Fruit fly (Drosophila melanogaster): ENCODE results near the gene CG12499.

Gene CG12499

dm6 chr3R:22400246-22400645, 46.1 kb downstream of the CG12499 start (continued):
- TF ChIP-seq Sox100B (GFP tag; optimal IDR thresholded peaks at IDR 0.05) (no peak), CG31224 (GFP tag; IDR thresholded peaks at IDR 0.05) (peak; percentile 42; the same call in 1 of the 2 replicates), CG7786 (GFP tag; optimal IDR thresholded peaks at IDR 0.05) (no peak), CG8944 (GFP tag; optimal IDR thresholded peaks at IDR 0.05) (no peak), CG1603 (tag; optimal IDR thresholded peaks at IDR 0.05) (no peak), CG4328 (GFP tag; optimal IDR thresholded peaks at IDR 0.05) (no peak), gt (GFP tag; IDR thresholded peaks at IDR 0.05) (no peak), sens (GFP tag) (peak; percentile 65), Bdp1 (GFP tag; optimal IDR thresholded peaks at IDR 0.05) (no peak), CG6765 (GFP tag; optimal IDR thresholded peaks at IDR 0.05) (no peak), Gug (GFP tag; IDR thresholded peaks at IDR 0.05) (peak; percentile 16; the same call in 1 of the 4 replicates), CG30403 (GFP tag; optimal IDR thresholded peaks at IDR 0.05) (peak; percentile 3), Dref (GFP tag; IDR thresholded peaks at IDR 0.05) (no peak), mirr (GFP tag; optimal IDR thresholded peaks at IDR 0.05) (no peak), CG13123 (GFP tag; optimal IDR thresholded peaks at IDR 0.05) (no peak), CG8924 (tag; optimal IDR thresholded peaks at IDR 0.05) (peak; percentile 19), CG4360 (GFP tag; IDR thresholded peaks at IDR 0.05) (no peak), CG2889 (GFP tag; IDR thresholded peaks at IDR 0.05) (0 out of 3 replicates have a peak, but pooled peaks have one; percentile 8), gem (tag; optimal IDR thresholded peaks at IDR 0.05) (no peak), CG13775 (GFP tag; optimal IDR thresholded peaks at IDR 0.05) (peak; percentile 14), dpn (GFP tag; optimal IDR thresholded peaks at IDR 0.05) (peak in 1 of 2 experiments; percentile 3), CG11093 (GFP tag; IDR thresholded peaks at IDR 0.05) (no peak), tna (GFP tag; IDR thresholded peaks at IDR 0.05; ENCODE audit: partially characterized antibody) (no peak), cwo (GFP tag; optimal IDR thresholded peaks at IDR 0.05) (peak; percentile 25), otp (GFP tag; IDR thresholded peaks at IDR 0.05) (no peak), CG2120 (GFP tag; optimal IDR thresholded peaks at IDR 0.05) (peak; percentile 61), Med (GFP tag) (peak; percentile 52), CG10959 (GFP tag; IDR thresholded peaks at IDR 0.05) (peak; percentile 17; the same call in 1 of the 2 replicates), CG15696 (tag; optimal IDR thresholded peaks at IDR 0.05) (no peak), maf-S (GFP tag; optimal IDR thresholded peaks at IDR 0.05) (no peak), ci (GFP tag; IDR thresholded peaks at IDR 0.05) (no peak), CG7839 (tag; optimal IDR thresholded peaks at IDR 0.05) (no peak), CG32532 (GFP tag; IDR thresholded peaks at IDR 0.05) (peak; percentile 75), CG8281 (tag; optimal IDR thresholded peaks at IDR 0.05) (no peak), dmrt11E (tag; optimal IDR thresholded peaks at IDR 0.05) (no peak), nerfin-2 (GFP tag; IDR thresholded peaks at IDR 0.05; ENCODE audit: partially characterized antibody) (no peak), CG17829 (tag; optimal IDR thresholded peaks at IDR 0.05) (peak; percentile 6), cg (GFP tag; optimal IDR thresholded peaks at IDR 0.05) (no peak), CG5180 (GFP tag; optimal IDR thresholded peaks at IDR 0.05) (no peak), dati (GFP tag; IDR thresholded peaks at IDR 0.05) (no peak), BEAF-32 (GFP tag; optimal IDR thresholded peaks at IDR 0.05) (no peak), ranshi (GFP tag; IDR thresholded peaks at IDR 0.05) (peak; percentile 54; the same call in 1 of the 2 replicates), CG2678 (tag; optimal IDR thresholded peaks at IDR 0.05) (no peak), vfl (GFP tag; optimal IDR thresholded peaks at IDR 0.05) (no peak), tin (GFP tag; optimal IDR thresholded peaks at IDR 0.05) (peak; percentile 3), dan (GFP tag; IDR thresholded peaks at IDR 0.05) (no peak), CoRest (tag; optimal IDR thresholded peaks at IDR 0.05) (peak; percentile 18), Usf (GFP tag; optimal IDR thresholded peaks at IDR 0.05) (no peak), CG5245 (GFP tag; optimal IDR thresholded peaks at IDR 0.05) (peak; percentile 12), pb (GFP tag; optimal IDR thresholded peaks at IDR 0.05) (no peak), CG15514 (GFP tag; optimal IDR thresholded peaks at IDR 0.05) (peak; percentile 18)
